Fruit fly (Drosophila melanogaster) whole organism, embryonic: Measurements from ENCODE around the gene Mabi.

Experiments
- Asciz ChIP-seq: fragments of 200-800 bp; sonication (Bioruptor generic); optimal IDR thresholded peaks from 2 replicates; lab custom pipeline; 2017; ENCODE audit warnings: missing biosample characterization, mild to moderate bottlenecking, missing genetic modification characterization, missing genetic modification reagents
- CG10565 ChIP-seq: fragments of 200-800 bp; sonication (Bioruptor generic); optimal IDR thresholded peaks from 3 replicates; lab custom pipeline; 2016; ENCODE audit warnings: missing biosample characterization, mild to moderate bottlenecking, missing genetic modification characterization
- CG10979 ChIP-seq: fragments of 200-800 bp; sonication (Bioruptor generic); optimal IDR thresholded peaks from 2 replicates; lab custom pipeline; 2018; ENCODE audit warnings: missing biosample characterization, mild to moderate bottlenecking, missing genetic modification characterization, moderate library complexity
- CG11695 ChIP-seq: fragments of 200-800 bp; sonication (Bioruptor generic); IDR thresholded peaks from 3 replicates; pipeline ENCODE4 v1.3.6; 2022; ENCODE audit warnings: missing biosample characterization, missing genetic modification characterization
- CG12071 ChIP-seq: fragments of 200-800 bp; sonication (Bioruptor generic); optimal IDR thresholded peaks from 3 replicates; lab custom pipeline; 2018; ENCODE audit warnings: missing biosample characterization, mild to moderate bottlenecking, missing genetic modification characterization
- CG12942 ChIP-seq: fragments of 200-800 bp; sonication (Bioruptor generic); optimal IDR thresholded peaks from 3 replicates; lab custom pipeline; 2016; ENCODE audit warnings: missing biosample characterization, missing genetic modification characterization
- CG1603 ChIP-seq: fragments of 200-800 bp; sonication (Bioruptor generic); optimal IDR thresholded peaks from 2 replicates; lab custom pipeline; 2019; ENCODE audit warnings: missing biosample characterization, mild to moderate bottlenecking, missing genetic modification characterization, moderate library complexity
- CG1647 ChIP-seq: fragments of 200-800 bp; sonication (Bioruptor generic); optimal IDR thresholded peaks from 3 replicates; lab custom pipeline; 2016; ENCODE audit warnings: missing biosample characterization, missing genetic modification characterization
- CG16779 ChIP-seq: fragments of 200-800 bp; sonication (Bioruptor generic); IDR thresholded peaks from 2 replicates; pipeline ENCODE4 v1.3.6; 2022; ENCODE audit warnings: missing biosample characterization, missing genetic modification characterization
- CG17359 ChIP-seq: fragments of 200-800 bp; sonication (Bioruptor generic); optimal IDR thresholded peaks from 3 replicates; lab custom pipeline; 2018; ENCODE audit warnings: missing biosample characterization, mild to moderate bottlenecking, missing genetic modification characterization, moderate library complexity
- CG1792 ChIP-seq: fragments of 200-800 bp; sonication (Bioruptor generic); optimal IDR thresholded peaks from 2 replicates; lab custom pipeline; 2016; ENCODE audit warnings: missing biosample characterization, missing genetic modification characterization
- CG18764 ChIP-seq: fragments of 200-800 bp; sonication (Bioruptor generic); optimal IDR thresholded peaks from 3 replicates; lab custom pipeline; 2016; ENCODE audit warnings: missing biosample characterization, missing genetic modification characterization
- CG2875 ChIP-seq: fragments of 200-800 bp; sonication (Bioruptor generic); optimal IDR thresholded peaks from 2 replicates; lab custom pipeline; 2017; ENCODE audit warnings: missing biosample characterization, mild to moderate bottlenecking, missing genetic modification characterization, missing genetic modification reagents
- CG31441 ChIP-seq: fragments of 200-800 bp; sonication (Bioruptor generic); IDR thresholded peaks from 2 replicates; pipeline ENCODE4 v1.3.6; 2022; ENCODE audit warnings: missing biosample characterization, missing genetic modification characterization
- CG42726 ChIP-seq: fragments of 200-800 bp; sonication (Bioruptor generic); IDR thresholded peaks from 2 replicates; pipeline ENCODE4 v1.3.6; 2022; ENCODE audit warnings: missing biosample characterization, missing genetic modification characterization; ENCODE audit not compliant: partially characterized antibody
- CG4328 ChIP-seq: fragments of 200-800 bp; sonication (Bioruptor generic); optimal IDR thresholded peaks from 3 replicates; lab custom pipeline; 2017; ENCODE audit warnings: missing biosample characterization, missing genetic modification reagents, missing genetic modification characterization
- CG5180 ChIP-seq: fragments of 200-800 bp; sonication (Bioruptor generic); optimal IDR thresholded peaks from 3 replicates; lab custom pipeline; 2017; ENCODE audit warnings: missing biosample characterization, missing genetic modification characterization, mild to moderate bottlenecking, moderate library complexity, missing genetic modification reagents
- CG5953 ChIP-seq: fragments of 200-800 bp; sonication (Bioruptor generic); IDR thresholded peaks from 2 replicates; pipeline ENCODE4 v1.3.6; 2022; ENCODE audit warnings: missing biosample characterization, missing genetic modification characterization
- CG6654 ChIP-seq: fragments of 200-800 bp; sonication (Bioruptor generic); optimal IDR thresholded peaks from 2 replicates; lab custom pipeline; 2017; ENCODE audit warnings: missing biosample characterization, mild to moderate bottlenecking, missing genetic modification characterization
- CG6683 ChIP-seq: fragments of 200-800 bp; sonication (Bioruptor generic); optimal IDR thresholded peaks from 2 replicates; lab custom pipeline; 2017; ENCODE audit warnings: missing biosample characterization, mild to moderate bottlenecking, missing genetic modification characterization, missing genetic modification reagents
- CG6765 ChIP-seq: fragments of 200-800 bp; sonication (Bioruptor generic); optimal IDR thresholded peaks from 3 replicates; lab custom pipeline; 2017; ENCODE audit warnings: missing biosample characterization, mild to moderate bottlenecking, missing genetic modification characterization
- CG6791 ChIP-seq: fragments of 200-800 bp; sonication (Bioruptor generic); IDR thresholded peaks from 3 replicates; pipeline ENCODE4 v1.3.6; 2022; ENCODE audit warnings: missing biosample characterization, missing genetic modification characterization; ENCODE audit not compliant: partially characterized antibody
- CG7839 ChIP-seq: fragments of 200-800 bp; sonication (Bioruptor generic); optimal IDR thresholded peaks from 3 replicates; lab custom pipeline; 2018; ENCODE audit warnings: missing biosample characterization, mild to moderate bottlenecking, missing genetic modification characterization, moderate library complexity
- CG8281 ChIP-seq: fragments of 200-800 bp; sonication (Bioruptor generic); optimal IDR thresholded peaks from 2 replicates; lab custom pipeline; 2018; ENCODE audit warnings: missing biosample characterization, mild to moderate bottlenecking, missing genetic modification characterization, moderate library complexity
- Fer2 ChIP-seq: fragments of 200-800 bp; sonication (Bioruptor generic); optimal IDR thresholded peaks from 2 replicates; lab custom pipeline; 2018; ENCODE audit warnings: missing biosample characterization, mild to moderate bottlenecking, missing genetic modification characterization, moderate library complexity
- HLH54F ChIP-seq: fragments of 200-800 bp; sonication (Bioruptor generic); optimal IDR thresholded peaks from 3 replicates; lab custom pipeline; 2016; ENCODE audit warnings: missing biosample characterization, missing genetic modification characterization
- HmgD ChIP-seq: fragments of 200-800 bp; sonication (Bioruptor generic); optimal IDR thresholded peaks from 3 replicates; lab custom pipeline; 2016; ENCODE audit warnings: missing biosample characterization, missing genetic modification characterization
- Hsf ChIP-seq: fragments of 200-800 bp; sonication (Bioruptor generic); optimal IDR thresholded peaks from 3 replicates; lab custom pipeline; 2016; ENCODE audit warnings: missing biosample characterization, missing genetic modification characterization
- Jarid2 ChIP-seq: fragments of 200-800 bp; sonication (Bioruptor generic); optimal IDR thresholded peaks from 3 replicates; lab custom pipeline; 2017; ENCODE audit warnings: mild to moderate bottlenecking, missing biosample characterization, missing genetic modification reagents, missing genetic modification characterization
- Kr ChIP-seq: fragments of 200-800 bp; sonication (Bioruptor generic); optimal IDR thresholded peaks from 2 replicates; lab custom pipeline; 2017; ENCODE audit warnings: missing biosample characterization, mild to moderate bottlenecking, missing genetic modification characterization
- MESR4 ChIP-seq: fragments of 200-800 bp; sonication (Bioruptor generic); optimal IDR thresholded peaks from 2 replicates; lab custom pipeline; 2018; ENCODE audit warnings: missing biosample characterization, mild to moderate bottlenecking, missing genetic modification characterization, moderate library complexity
- MTF-1 ChIP-seq: fragments of 200-800 bp; sonication (Bioruptor generic); optimal IDR thresholded peaks from 2 replicates; lab custom pipeline; 2018; ENCODE audit warnings: missing biosample characterization, mild to moderate bottlenecking, missing genetic modification characterization, borderline replicate concordance
- Nf-YB ChIP-seq: fragments of 200-800 bp; sonication (Bioruptor generic); optimal IDR thresholded peaks from 3 replicates; lab custom pipeline; 2019; ENCODE audit warnings: missing biosample characterization, mild to moderate bottlenecking, missing genetic modification characterization, moderate library complexity
- NfI ChIP-seq: fragments of 200-800 bp; sonication (Bioruptor generic); optimal IDR thresholded peaks from 3 replicates; lab custom pipeline; 2018; ENCODE audit warnings: missing biosample characterization, mild to moderate bottlenecking, missing genetic modification characterization, moderate library complexity
- Sin3A ChIP-seq: fragments of >200 bp; optimal IDR thresholded peaks from 2 replicates; lab custom pipeline; 2018
- Tbp ChIP-seq: fragments of >200 bp; optimal IDR thresholded peaks from 2 replicates; lab custom pipeline; 2018; ENCODE audit warnings: missing biosample characterization, missing genetic modification characterization
- YL-1 ChIP-seq: fragments of 200-800 bp; sonication (Bioruptor generic); optimal IDR thresholded peaks from 3 replicates; lab custom pipeline; 2017; ENCODE audit warnings: missing biosample characterization, mild to moderate bottlenecking, missing genetic modification characterization
- abd-A ChIP-seq: fragments of 200-800 bp; sonication (Bioruptor generic); optimal IDR thresholded peaks from 3 replicates; lab custom pipeline; 2019; ENCODE audit warnings: missing biosample characterization, mild to moderate bottlenecking, missing genetic modification characterization, moderate library complexity
- bigmax ChIP-seq: fragments of 200-800 bp; sonication (Bioruptor generic); optimal IDR thresholded peaks from 2 replicates; lab custom pipeline; 2018; ENCODE audit warnings: missing biosample characterization, mild to moderate bottlenecking, missing genetic modification characterization
- btn ChIP-seq: fragments of 200-800 bp; sonication (Bioruptor generic); optimal IDR thresholded peaks from 2 replicates; lab custom pipeline; 2016; ENCODE audit warnings: missing biosample characterization, missing genetic modification characterization
- chinmo ChIP-seq: fragments of 200-800 bp; sonication (Bioruptor generic); IDR thresholded peaks from 4 replicates; pipeline ENCODE4 v1.3.6; 2022; ENCODE audit warnings: missing biosample characterization, missing genetic modification characterization; ENCODE audit not compliant: partially characterized antibody
- dm ChIP-seq: fragments of 200-800 bp; sonication (Bioruptor generic); optimal IDR thresholded peaks from 3 replicates; lab custom pipeline; 2016; ENCODE audit warnings: missing biosample characterization, missing genetic modification characterization
- grau ChIP-seq: fragments of 200-800 bp; optimal IDR thresholded peaks from 3 replicates; lab custom pipeline; 2019; ENCODE audit warnings: missing biosample characterization, mild to moderate bottlenecking, missing genetic modification characterization, moderate library complexity
- insv ChIP-seq, 2 experiments: fragments of 200-800 bp; sonication (Bioruptor generic); optimal IDR thresholded peaks; 3 replicates each; lab custom pipeline; 2016 to 2018; ENCODE audit warnings: missing biosample characterization in 2 of 2, missing genetic modification characterization in 2 of 2
- knrl ChIP-seq: fragments of 200-800 bp; sonication (Bioruptor generic); IDR thresholded peaks from 3 replicates; pipeline ENCODE4 v1.3.6; 2022; ENCODE audit warnings: missing biosample characterization, missing genetic modification characterization; ENCODE audit not compliant: partially characterized antibody
- org-1 ChIP-seq: fragments of 200-800 bp; sonication (Bioruptor generic); optimal IDR thresholded peaks from 2 replicates; lab custom pipeline; 2017; ENCODE audit warnings: missing biosample characterization, missing genetic modification characterization
- pb ChIP-seq: fragments of 200-800 bp; sonication (Bioruptor generic); optimal IDR thresholded peaks from 3 replicates; lab custom pipeline; 2016; ENCODE audit warnings: missing biosample characterization, missing genetic modification characterization
- ssp ChIP-seq: fragments of 200-800 bp; sonication (Bioruptor generic); IDR thresholded peaks from 2 replicates; pipeline ENCODE4 v1.3.6; 2022; ENCODE audit warnings: missing biosample characterization, missing genetic modification characterization
- trem ChIP-seq: fragments of 200-800 bp; optimal IDR thresholded peaks from 3 replicates; lab custom pipeline; 2019; ENCODE audit warnings: missing biosample characterization, mild to moderate bottlenecking, missing genetic modification characterization, moderate library complexity
- unc-4 ChIP-seq: fragments of 200-800 bp; sonication (Bioruptor generic); IDR thresholded peaks from 2 replicates; pipeline ENCODE4 v1.3.6; 2022; ENCODE audit warnings: missing biosample characterization, missing genetic modification characterization; ENCODE audit not compliant: partially characterized antibody
- zf30C ChIP-seq: fragments of 200-800 bp; sonication (Bioruptor generic); optimal IDR thresholded peaks from 3 replicates; lab custom pipeline; 2018; ENCODE audit warnings: missing biosample characterization, mild to moderate bottlenecking, missing genetic modification characterization

The Mabi gene

dm6 chr2L:13205256-13205655, 29.2 kb downstream of the Mabi start (continued):
- TF ChIP-seq CG16779 (GFP tag; lab: Robert Waterston, UW), result no peak
- no peak for TF ChIP-seq CG6765 (GFP tag; lab: Kevin White, UChicago)
- TF ChIP-seq CG10979 (tag; lab: Kevin White, UChicago), result no peak
- TF ChIP-seq CG42726, result no peak
- TF ChIP-seq trem (tag; lab: Kevin White, UChicago), result no peak
- TF ChIP-seq CG8281, result no peak
- no peak for TF ChIP-seq Nf-YB
- TF ChIP-seq Hsf (GFP tag; lab: Kevin White, UChicago), result no peak
- no peak for TF ChIP-seq insv (GFP tag; optimal IDR thresholded peaks at IDR 0.05; lab: Kevin White, UChicago)
- no peak for TF ChIP-seq CG7839 (tag; lab: Kevin White, UChicago)
- no peak for TF ChIP-seq MESR4 (GFP tag; lab: Kevin White, UChicago)
- no peak for TF ChIP-seq CG6654 (GFP tag; lab: Kevin White, UChicago)
- peak; percentile 82; the same call in 1 of the 4 replicates for TF ChIP-seq chinmo (GFP tag; lab: Robert Waterston, UW)
- TF ChIP-seq CG2875 (GFP tag; lab: Kevin White, UChicago), result peak; percentile 10
- TF ChIP-seq Fer2 (tag; lab: Kevin White, UChicago), result no peak
- TF ChIP-seq CG11695 (GFP tag; lab: Robert Waterston, UW), result no peak
- peak; percentile 20 for TF ChIP-seq CG1603
- TF ChIP-seq NfI, result peak; percentile 19
- TF ChIP-seq MTF-1 (GFP tag; lab: Kevin White, UChicago), result peak; percentile 36
- no peak for TF ChIP-seq knrl (GFP tag; lab: Robert Waterston, UW)
- 0 out of 2 replicates have a peak, but pooled peaks have one; percentile 27 for TF ChIP-seq CG5953 (GFP tag; lab: Robert Waterston, UW)
- no peak for TF ChIP-seq bigmax
- TF ChIP-seq CG17359 (tag; lab: Kevin White, UChicago), result peak; percentile 20
- no peak for TF ChIP-seq CG1792 (GFP tag; lab: Kevin White, UChicago)
- no peak for TF ChIP-seq Jarid2 (GFP tag; lab: Kevin White, UChicago)
- no peak for TF ChIP-seq HLH54F
- peak; percentile 2 for TF ChIP-seq YL-1
- no peak for TF ChIP-seq Asciz (GFP tag; lab: Kevin White, UChicago)
- peak; percentile 38 for TF ChIP-seq CG5180
- no peak for TF ChIP-seq CG1647
- no peak for TF ChIP-seq CG10565
- TF ChIP-seq HmgD (GFP tag; lab: Kevin White, UChicago), result no peak
- TF ChIP-seq Sin3A (lab: Kevin White, UChicago), result no peak
- no peak for TF ChIP-seq ssp (GFP tag; lab: Robert Waterston, UW)
- no peak for TF ChIP-seq zf30C (GFP tag; lab: Kevin White, UChicago)
- TF ChIP-seq dm (GFP tag; lab: Kevin White, UChicago), result peak; percentile 8
- no peak for TF ChIP-seq btn
- TF ChIP-seq CG31441, result no peak
- peak; percentile 57 for TF ChIP-seq CG4328 (GFP tag; lab: Kevin White, UChicago)
- no peak for TF ChIP-seq CG18764 (GFP tag; lab: Kevin White, UChicago)
- TF ChIP-seq Kr (GFP tag; lab: Kevin White, UChicago), result no peak
- no peak for TF ChIP-seq pb
- TF ChIP-seq unc-4, result no peak
- TF ChIP-seq org-1 (GFP tag; lab: Kevin White, UChicago), result peak; percentile 6
- TF ChIP-seq CG6791 (GFP tag; lab: Robert Waterston, UW), result no peak
- TF ChIP-seq grau (tag; lab: Kevin White, UChicago), result no peak
- TF ChIP-seq CG12942, result no peak
- peak; percentile 61 for TF ChIP-seq CG12071 (GFP tag; lab: Kevin White, UChicago)
- no peak for TF ChIP-seq Tbp
- peak; percentile 64 for TF ChIP-seq abd-A
- peak; percentile 64 for TF ChIP-seq CG6683 (GFP tag; lab: Kevin White, UChicago)
